Worm (Caenorhabditis elegans) whole organism, mixed stage, embryonic: ENCODE measurements around the gene nhr-41.

Experiments used
- M03D4.4 ChIP-seq: sonication (generic microtip); optimal IDR thresholded peaks from 2 replicates; lab custom pipeline; 2017; ENCODE audit warnings: mild to moderate bottlenecking, missing genetic modification characterization, missing compliant biosample characterization
- blmp-1 ChIP-seq: fragments of 150-350 bp; optimal IDR thresholded peaks from 2 replicates; lab custom pipeline; 2014; ENCODE audit warnings: missing biosample characterization, missing genetic modification characterization
- ceh-39 ChIP-seq: fragments of 150-350 bp; optimal IDR thresholded peaks from 2 replicates; lab custom pipeline; 2014; ENCODE audit warnings: missing biosample characterization, missing genetic modification characterization
- ceh-43 ChIP-seq: fragments of 200-800 bp; sonication (Bioruptor generic); optimal IDR thresholded peaks from 2 replicates; lab custom pipeline; 2018; ENCODE audit warnings: mild to moderate bottlenecking, missing genetic modification characterization, moderate library complexity, missing compliant biosample characterization
- ceh-83 ChIP-seq: fragments of 200-800 bp; sonication (Bioruptor generic); optimal IDR thresholded peaks from 2 replicates; lab custom pipeline; 2018; ENCODE audit warnings: mild to moderate bottlenecking, missing genetic modification characterization, missing compliant biosample characterization
- ces-1 ChIP-seq: fragments of 150-350 bp; optimal IDR thresholded peaks from 2 replicates; lab custom pipeline; 2014; ENCODE audit warnings: missing biosample characterization, missing genetic modification reagents, missing genetic modification characterization
- cnd-1 ChIP-seq: fragments of 200-800 bp; sonication (Bioruptor generic); optimal IDR thresholded peaks from 2 replicates; lab custom pipeline; 2018; ENCODE audit warnings: mild to moderate bottlenecking, missing genetic modification characterization, missing compliant biosample characterization
- drap-1 ChIP-seq: fragments of 200-800 bp; sonication (Bioruptor generic); optimal IDR thresholded peaks from 3 replicates; lab custom pipeline; 2018; ENCODE audit warnings: mild to moderate bottlenecking, missing genetic modification characterization, missing compliant biosample characterization
- elt-1 ChIP-seq: sonication (generic microtip); optimal IDR thresholded peaks from 2 replicates; lab custom pipeline; 2017; ENCODE audit warnings: missing genetic modification characterization, mild to moderate bottlenecking, missing compliant biosample characterization, antibody characterized with exemption, moderate library complexity, borderline replicate concordance; ENCODE audit not compliant: insufficient read depth
- flh-1 ChIP-seq: fragments of 200-800 bp; sonication (Bioruptor generic); optimal IDR thresholded peaks from 2 replicates; lab custom pipeline; 2018; ENCODE audit warnings: mild to moderate bottlenecking, missing genetic modification characterization, moderate library complexity, missing compliant biosample characterization
- ham-2 ChIP-seq: fragments of 200-800 bp; sonication (Bioruptor generic); optimal IDR thresholded peaks from 2 replicates; lab custom pipeline; 2018; ENCODE audit warnings: mild to moderate bottlenecking, missing genetic modification characterization, missing compliant biosample characterization
- hlh-1 ChIP-seq: fragments of 150-350 bp; optimal IDR thresholded peaks from 2 replicates; lab custom pipeline; 2014; ENCODE audit warnings: missing biosample characterization, missing genetic modification reagents, missing genetic modification characterization
- lin-13 ChIP-seq: fragments of 150-350 bp; optimal IDR thresholded peaks from 2 replicates; lab custom pipeline; 2014; ENCODE audit warnings: missing biosample characterization, missing genetic modification characterization
- lin-32 ChIP-seq: fragments of 200-800 bp; sonication (Bioruptor generic); optimal IDR thresholded peaks from 2 replicates; lab custom pipeline; 2018; ENCODE audit warnings: mild to moderate bottlenecking, missing genetic modification characterization, missing compliant biosample characterization
- lsy-2 ChIP-seq: fragments of 150-350 bp; optimal IDR thresholded peaks from 2 replicates; lab custom pipeline; 2014; ENCODE audit warnings: missing biosample characterization, missing genetic modification characterization
- mep-1 ChIP-seq: fragments of 150-350 bp; optimal IDR thresholded peaks from 2 replicates; lab custom pipeline; 2017; ENCODE audit warnings: missing biosample characterization, missing genetic modification reagents, missing genetic modification characterization, inconsistent platforms
- mls-2 ChIP-seq: sonication (generic microtip); optimal IDR thresholded peaks from 2 replicates; lab custom pipeline; 2016; ENCODE audit warnings: mild to moderate bottlenecking, missing genetic modification characterization, moderate library complexity, missing compliant biosample characterization
- nhr-12 ChIP-seq: fragments of 150-350 bp; optimal IDR thresholded peaks from 2 replicates; lab custom pipeline; 2014; ENCODE audit warnings: missing biosample characterization, missing genetic modification characterization
- nhr-2 ChIP-seq: fragments of 150-350 bp; optimal IDR thresholded peaks from 2 replicates; lab custom pipeline; 2014; ENCODE audit warnings: missing biosample characterization, missing genetic modification characterization
- nhr-237 ChIP-seq: fragments of 150-350 bp; optimal IDR thresholded peaks from 2 replicates; lab custom pipeline; 2014; ENCODE audit warnings: missing biosample characterization, missing genetic modification characterization
- nhr-28 ChIP-seq: fragments of 150-350 bp; optimal IDR thresholded peaks from 2 replicates; lab custom pipeline; 2014; ENCODE audit warnings: missing biosample characterization, missing genetic modification characterization
- nhr-76 ChIP-seq: sonication (generic microtip); optimal IDR thresholded peaks from 2 replicates; lab custom pipeline; 2017; ENCODE audit warnings: missing biosample characterization, missing genetic modification characterization
- pha-4 ChIP-seq: fragments of 150-350 bp; optimal IDR thresholded peaks from 2 replicates; lab custom pipeline; 2018; ENCODE audit warnings: missing biosample characterization, missing genetic modification reagents, missing genetic modification characterization
- sem-2 ChIP-seq: fragments of 200-800 bp; sonication (Bioruptor generic); optimal IDR thresholded peaks from 2 replicates; lab custom pipeline; 2018; ENCODE audit warnings: mild to moderate bottlenecking, missing genetic modification characterization, missing compliant biosample characterization
- snpc-4 ChIP-seq: fragments of 150-350 bp; optimal IDR thresholded peaks from 2 replicates; lab custom pipeline; 2014; ENCODE audit warnings: missing biosample characterization, missing genetic modification characterization
- sptf-1 ChIP-seq: sonication (generic microtip); optimal IDR thresholded peaks from 2 replicates; lab custom pipeline; 2017; ENCODE audit warnings: mild to moderate bottlenecking, missing genetic modification characterization, moderate library complexity, missing compliant biosample characterization
- tbx-8 ChIP-seq: fragments of 200-800 bp; sonication (Bioruptor generic); optimal IDR thresholded peaks from 2 replicates; lab custom pipeline; 2018; ENCODE audit warnings: mild to moderate bottlenecking, missing genetic modification characterization, moderate library complexity, missing compliant biosample characterization
- unc-120 ChIP-seq: sonication (generic microtip); optimal IDR thresholded peaks from 2 replicates; lab custom pipeline; 2017; ENCODE audit warnings: missing genetic modification characterization, missing compliant biosample characterization; ENCODE audit not compliant: poor library complexity, severe bottlenecking
- unc-39 ChIP-seq: fragments of 150-350 bp; optimal IDR thresholded peaks from 2 replicates; lab custom pipeline; 2014; ENCODE audit warnings: missing biosample characterization, missing genetic modification characterization
- zip-8 ChIP-seq: fragments of 150-350 bp; optimal IDR thresholded peaks from 2 replicates; lab custom pipeline; 2014; ENCODE audit warnings: missing biosample characterization, missing genetic modification characterization
- ztf-11 ChIP-seq: fragments of 150-350 bp; optimal IDR thresholded peaks from 2 replicates; lab custom pipeline; 2014; ENCODE audit warnings: missing biosample characterization, missing genetic modification characterization

Gene nhr-41

DNA sequence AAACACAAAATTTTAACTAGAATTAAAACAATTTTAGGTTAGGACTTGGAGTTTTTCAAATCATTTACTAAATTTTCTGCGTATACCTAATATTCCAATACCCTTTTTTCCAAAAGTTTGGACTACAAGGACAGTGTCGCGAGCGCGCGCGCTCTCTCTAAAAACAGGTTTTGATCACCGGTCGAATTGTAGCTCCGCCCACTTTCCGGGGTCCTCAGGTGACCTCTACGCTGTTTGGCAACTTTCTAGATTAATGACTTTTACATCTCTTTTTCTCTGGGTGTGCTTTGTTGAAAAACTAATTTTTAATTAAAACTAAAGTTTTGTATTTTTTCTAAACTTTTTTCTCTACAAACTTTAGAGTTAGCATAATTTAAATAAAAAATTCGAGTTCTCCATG is 3.0 kb downstream of the nhr-41 start:
- TF ChIP-seq nhr-28 (tag; lab: Kevin White, UChicago), result no peak

DNA sequence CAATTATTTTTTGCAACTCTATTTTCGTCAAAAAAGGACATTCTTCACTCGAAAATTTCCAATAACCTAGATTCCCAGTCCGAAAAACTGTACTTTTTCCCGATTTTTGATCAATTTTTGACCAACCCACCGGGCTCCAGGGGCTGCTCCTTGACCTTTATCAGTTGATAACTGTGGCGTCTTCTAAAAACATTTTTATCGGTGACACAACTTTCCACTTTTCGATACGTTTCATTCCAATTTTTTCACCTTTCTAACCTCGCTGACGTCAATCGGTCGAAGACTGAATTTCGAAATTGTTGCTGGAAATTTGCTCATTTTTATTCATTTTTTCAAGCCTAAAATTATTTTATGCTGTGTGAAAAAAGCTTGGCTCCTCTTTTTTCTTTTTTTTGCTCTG is 3.6 kb downstream of the nhr-41 start:
- TF ChIP-seq M03D4.4 (tag; lab: Kevin White, UChicago), result no peak
- no peak for TF ChIP-seq ham-2 (GFP tag; lab: Kevin White, UChicago)
- TF ChIP-seq sem-2 (GFP tag; lab: Kevin White, UChicago), result no peak
- TF ChIP-seq lin-13, result no peak
- no peak for TF ChIP-seq sptf-1 (tag; lab: Kevin White, UChicago)
- TF ChIP-seq hlh-1 (tag; lab: Kevin White, UChicago), result no peak
- TF ChIP-seq ceh-83, result no peak
- TF ChIP-seq snpc-4, result no peak
- TF ChIP-seq blmp-1 (tag; lab: Kevin White, UChicago), result no peak
- TF ChIP-seq nhr-12 (tag; lab: Kevin White, UChicago), result no peak
- no peak for TF ChIP-seq unc-39 (tag; lab: Kevin White, UChicago)
- TF ChIP-seq pha-4 (tag; lab: Kevin White, UChicago), result no peak
- no peak for TF ChIP-seq flh-1
- no peak for TF ChIP-seq cnd-1 (tag; lab: Kevin White, UChicago)
- TF ChIP-seq tbx-8, result no peak

DNA sequence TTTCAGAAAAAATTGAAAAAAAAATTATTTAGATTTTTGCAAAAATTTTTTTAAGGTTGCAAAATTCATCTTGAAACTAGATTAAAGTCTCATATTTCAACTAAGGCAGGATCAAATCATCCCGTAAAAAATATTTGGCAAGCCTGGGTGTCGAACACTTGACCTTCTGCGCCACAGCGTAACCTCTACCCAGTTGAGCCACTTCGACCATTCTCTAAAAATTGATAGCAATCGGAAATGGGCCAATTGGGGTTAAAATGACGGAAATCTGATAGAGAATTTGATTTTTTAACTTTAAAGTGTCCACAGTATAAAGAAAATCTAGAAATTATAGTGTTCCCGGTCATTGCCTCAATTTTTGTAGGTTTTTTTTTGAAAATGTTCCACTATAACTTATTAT is 4.1 kb downstream of the nhr-41 start:
- no peak for TF ChIP-seq cnd-1 (tag; lab: Kevin White, UChicago)
- no peak for TF ChIP-seq nhr-2 (tag; lab: Kevin White, UChicago)
- TF ChIP-seq snpc-4, result no peak
- no peak for TF ChIP-seq pha-4 (tag; lab: Kevin White, UChicago)
- no peak for TF ChIP-seq sem-2 (GFP tag; lab: Kevin White, UChicago)
- no peak for TF ChIP-seq unc-120 (tag; lab: Kevin White, UChicago)
- TF ChIP-seq flh-1, result no peak
- no peak for TF ChIP-seq lsy-2
- no peak for TF ChIP-seq hlh-1 (tag; lab: Kevin White, UChicago)
- TF ChIP-seq ceh-39, result no peak
- TF ChIP-seq elt-1 (tag; lab: Kevin White, UChicago), result no peak
- no peak for TF ChIP-seq mep-1
- no peak for TF ChIP-seq M03D4.4 (tag; lab: Kevin White, UChicago)
- no peak for TF ChIP-seq ceh-43
- TF ChIP-seq mls-2 (tag; lab: Kevin White, UChicago), result no peak
- TF ChIP-seq ham-2 (GFP tag; lab: Kevin White, UChicago), result no peak
- TF ChIP-seq ztf-11 (tag; lab: Kevin White, UChicago), result no peak
- TF ChIP-seq, all 35 proteins: peak for 0

DNA sequence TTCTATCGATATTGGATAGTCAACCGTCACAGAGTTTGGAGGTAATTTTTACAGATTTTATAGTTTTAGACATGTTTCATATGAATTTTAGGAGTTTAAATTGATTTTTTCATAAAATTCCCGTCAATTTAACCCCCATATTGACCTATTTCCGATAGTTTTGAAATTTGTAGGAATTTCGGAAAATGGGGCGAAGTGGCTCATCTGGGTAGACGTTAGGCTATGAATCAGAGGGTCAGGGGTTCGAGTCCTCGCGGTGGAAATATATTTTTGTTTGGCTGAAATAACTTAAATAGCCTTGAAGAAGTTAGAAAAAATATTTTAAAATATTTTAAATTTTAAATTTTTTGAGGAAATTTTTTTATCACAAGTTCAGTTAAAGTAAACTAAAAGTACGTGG is 5.4 kb downstream of the nhr-41 start:
- TF ChIP-seq M03D4.4 (tag; lab: Kevin White, UChicago) (no peak), hlh-1 (tag; lab: Kevin White, UChicago) (no peak), ham-2 (GFP tag; lab: Kevin White, UChicago) (no peak), zip-8 (tag; lab: Kevin White, UChicago) (no peak), drap-1 (no peak), sem-2 (GFP tag; lab: Kevin White, UChicago) (no peak)

DNA sequence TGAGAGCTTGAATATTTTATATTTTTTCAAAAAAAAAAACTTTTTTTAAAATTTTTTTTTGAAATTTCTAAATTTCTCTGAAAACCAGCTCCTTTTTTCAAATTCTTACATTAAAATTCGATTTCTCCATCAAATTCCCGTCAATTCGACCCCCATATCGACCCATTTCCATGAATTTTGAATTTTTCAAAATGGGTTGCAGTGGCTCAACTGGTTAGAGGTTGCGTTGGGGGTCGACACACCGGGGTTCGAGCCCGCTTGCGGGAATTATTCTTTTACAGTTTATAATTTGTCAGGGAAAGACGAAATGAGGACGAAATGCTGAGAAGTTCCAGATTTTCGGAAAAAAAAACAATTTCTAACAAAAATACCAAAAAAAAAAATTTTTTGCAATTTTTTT is 8.1 kb downstream of the nhr-41 start:
- TF ChIP-seq lsy-2 (no peak), lin-32 (GFP tag; lab: Kevin White, UChicago) (no peak), nhr-28 (tag; lab: Kevin White, UChicago) (no peak), nhr-12 (tag; lab: Kevin White, UChicago) (no peak), ceh-39 (no peak), nhr-237 (tag; lab: Kevin White, UChicago) (no peak), nhr-2 (tag; lab: Kevin White, UChicago) (no peak), ceh-43 (no peak), snpc-4 (no peak), pha-4 (tag; lab: Kevin White, UChicago) (no peak)

DNA sequence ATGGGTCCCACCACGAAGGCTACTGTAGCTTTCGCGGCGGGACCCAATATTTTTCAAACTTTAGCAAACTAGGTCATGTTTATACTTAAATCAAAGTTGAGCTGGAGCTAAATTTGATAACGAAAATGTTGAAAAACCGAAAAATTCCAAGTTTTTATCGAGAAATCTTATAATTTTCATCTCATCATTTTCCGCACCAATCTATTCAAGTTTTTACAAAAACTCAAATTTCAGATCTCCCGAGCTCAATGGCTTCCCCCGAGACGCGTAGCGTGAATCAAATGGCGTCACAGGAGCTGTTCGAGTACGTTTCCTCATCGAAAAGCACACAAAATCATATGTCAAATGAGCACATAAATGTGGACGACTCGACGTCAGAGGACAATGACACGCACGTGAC is 11.9 kb downstream of the nhr-41 start:
- no peak for TF ChIP-seq hlh-1 (tag; lab: Kevin White, UChicago)
- TF ChIP-seq zip-8 (tag; lab: Kevin White, UChicago), result no peak
- TF ChIP-seq lin-13, result no peak
- no peak for TF ChIP-seq ces-1 (GFP tag; lab: Kevin White, UChicago)
- no peak for TF ChIP-seq nhr-76 (tag; lab: Kevin White, UChicago)
- no peak for TF ChIP-seq sem-2 (GFP tag; lab: Kevin White, UChicago)
- no peak for TF ChIP-seq nhr-12 (tag; lab: Kevin White, UChicago)
- TF ChIP-seq mls-2 (tag; lab: Kevin White, UChicago), result no peak
- TF ChIP-seq mep-1, result no peak
